Fruit fly (Drosophila melanogaster) whole organism, embryonic: Measurements from ENCODE around the gene CG42751.

Experiments
- Ada2b ChIP-seq: fragments of 200-800 bp; sonication (Bioruptor generic); IDR thresholded peaks from 2 replicates; pipeline ENCODE4 v1.3.6; 2022; ENCODE audit warnings: missing biosample characterization, missing genetic modification characterization
- Adf1 ChIP-seq: fragments of 200-800 bp; sonication (Bioruptor generic); IDR thresholded peaks from 2 replicates; pipeline ENCODE4 v1.3.6; 2022; ENCODE audit warnings: missing biosample characterization, missing genetic modification characterization
- Bgb ChIP-seq: fragments of 200-800 bp; sonication (Bioruptor generic); IDR thresholded peaks from 2 replicates; pipeline ENCODE4 v1.3.6; 2022; ENCODE audit warnings: missing biosample characterization, missing genetic modification characterization; ENCODE audit not compliant: partially characterized antibody
- CG10366 ChIP-seq: fragments of 200-800 bp; sonication (Bioruptor generic); IDR thresholded peaks from 2 replicates; pipeline ENCODE4 v1.3.6; 2022; ENCODE audit warnings: missing biosample characterization, missing genetic modification characterization
- CG11247 ChIP-seq: fragments of 200-800 bp; sonication (Bioruptor generic); IDR thresholded peaks from 2 replicates; pipeline ENCODE4 v1.3.6; 2022; ENCODE audit warnings: missing biosample characterization, missing genetic modification characterization
- CG11504 ChIP-seq: fragments of 200-800 bp; sonication (Bioruptor generic); optimal IDR thresholded peaks from 3 replicates; lab custom pipeline; 2019; ENCODE audit warnings: missing biosample characterization, mild to moderate bottlenecking, missing genetic modification characterization, moderate library complexity
- CG11723 ChIP-seq: fragments of 200-800 bp; sonication (Bioruptor generic); optimal IDR thresholded peaks from 2 replicates; lab custom pipeline; 2017; ENCODE audit warnings: missing biosample characterization, mild to moderate bottlenecking, missing genetic modification characterization
- CG12391 ChIP-seq: fragments of 200-800 bp; sonication (Bioruptor generic); optimal IDR thresholded peaks from 3 replicates; lab custom pipeline; 2018; ENCODE audit warnings: missing biosample characterization, mild to moderate bottlenecking, missing genetic modification characterization, moderate library complexity
- CG13123 ChIP-seq: fragments of 200-800 bp; sonication (Bioruptor generic); optimal IDR thresholded peaks from 2 replicates; lab custom pipeline; 2016; ENCODE audit warnings: missing biosample characterization, missing genetic modification characterization
- CG15696 ChIP-seq: fragments of 200-800 bp; sonication (Bioruptor generic); optimal IDR thresholded peaks from 2 replicates; lab custom pipeline; 2019; ENCODE audit warnings: missing biosample characterization, mild to moderate bottlenecking, missing genetic modification characterization, moderate library complexity
- CG16779 ChIP-seq: fragments of 200-800 bp; sonication (Bioruptor generic); IDR thresholded peaks from 2 replicates; pipeline ENCODE4 v1.3.6; 2022; ENCODE audit warnings: missing biosample characterization, missing genetic modification characterization
- CG17568 ChIP-seq: fragments of 200-800 bp; sonication (Bioruptor generic); optimal IDR thresholded peaks from 2 replicates; lab custom pipeline; 2018; ENCODE audit warnings: missing biosample characterization, mild to moderate bottlenecking, missing genetic modification characterization, moderate library complexity
- CG17829 ChIP-seq: fragments of 200-800 bp; optimal IDR thresholded peaks from 2 replicates; lab custom pipeline; 2019; ENCODE audit warnings: missing biosample characterization, mild to moderate bottlenecking, missing genetic modification characterization, moderate library complexity
- CG18476 ChIP-seq: fragments of 200-800 bp; sonication (Bioruptor generic); optimal IDR thresholded peaks from 2 replicates; lab custom pipeline; 2016; ENCODE audit warnings: missing biosample characterization, mild to moderate bottlenecking, missing genetic modification characterization
- CG2120 ChIP-seq: fragments of 200-800 bp; sonication (Bioruptor generic); optimal IDR thresholded peaks from 3 replicates; lab custom pipeline; 2016; ENCODE audit warnings: missing biosample characterization, missing genetic modification characterization
- CG31388 ChIP-seq: fragments of 200-800 bp; sonication (Bioruptor generic); optimal IDR thresholded peaks from 2 replicates; lab custom pipeline; 2016; ENCODE audit warnings: missing biosample characterization, missing genetic modification characterization
- CG32767 ChIP-seq: fragments of 200-800 bp; sonication (Bioruptor generic); IDR thresholded peaks from 2 replicates; pipeline ENCODE4 v1.3.6; 2022; ENCODE audit warnings: missing biosample characterization, missing genetic modification characterization
- CG3407 ChIP-seq: fragments of 200-800 bp; sonication (Bioruptor generic); optimal IDR thresholded peaks from 2 replicates; lab custom pipeline; 2018; ENCODE audit warnings: missing biosample characterization, mild to moderate bottlenecking, missing genetic modification characterization
- CG4404 ChIP-seq: fragments of 200-800 bp; sonication (Bioruptor generic); IDR thresholded peaks from 2 replicates; pipeline ENCODE4 v1.3.6; 2022; ENCODE audit warnings: missing biosample characterization, missing genetic modification characterization
- CG4820 ChIP-seq: fragments of 200-800 bp; sonication (Bioruptor generic); optimal IDR thresholded peaks from 3 replicates; lab custom pipeline; 2016; ENCODE audit warnings: missing biosample characterization, missing genetic modification characterization
- CG6254 ChIP-seq: fragments of 200-800 bp; sonication (Bioruptor generic); optimal IDR thresholded peaks from 3 replicates; lab custom pipeline; 2017; ENCODE audit warnings: mild to moderate bottlenecking, missing biosample characterization, missing genetic modification reagents, missing genetic modification characterization
- CG7556 ChIP-seq: fragments of 200-800 bp; sonication (Bioruptor generic); optimal IDR thresholded peaks from 2 replicates; lab custom pipeline; 2017; ENCODE audit warnings: missing biosample characterization, mild to moderate bottlenecking, missing genetic modification characterization
- CG7839 ChIP-seq: fragments of 200-800 bp; sonication (Bioruptor generic); optimal IDR thresholded peaks from 3 replicates; lab custom pipeline; 2018; ENCODE audit warnings: missing biosample characterization, mild to moderate bottlenecking, missing genetic modification characterization, moderate library complexity
- CG8924 ChIP-seq: fragments of 200-800 bp; optimal IDR thresholded peaks from 3 replicates; lab custom pipeline; 2019; ENCODE audit warnings: missing biosample characterization, mild to moderate bottlenecking, missing genetic modification characterization, moderate library complexity
- D19B ChIP-seq: fragments of 200-800 bp; sonication (Bioruptor generic); optimal IDR thresholded peaks from 2 replicates; lab custom pipeline; 2017; ENCODE audit warnings: missing biosample characterization, mild to moderate bottlenecking, missing genetic modification characterization
- Ets97D ChIP-seq: fragments of 200-800 bp; sonication (Bioruptor generic); optimal IDR thresholded peaks from 3 replicates; lab custom pipeline; 2016; ENCODE audit warnings: missing biosample characterization, missing genetic modification characterization
- GATAe ChIP-seq: fragments of 200-800 bp; sonication (Bioruptor generic); conservative IDR thresholded peaks from 2 replicates; pipeline ENCODE4 v1.3.6; 2022; ENCODE audit warnings: missing biosample characterization, missing genetic modification characterization
- Gsc ChIP-seq: fragments of 200-800 bp; sonication (Bioruptor generic); IDR thresholded peaks from 2 replicates; pipeline ENCODE4 v1.3.6; 2022; ENCODE audit warnings: missing biosample characterization, missing genetic modification characterization
- Hmr ChIP-seq: fragments of 200-800 bp; sonication (Bioruptor generic); optimal IDR thresholded peaks from 3 replicates; lab custom pipeline; 2017; ENCODE audit warnings: mild to moderate bottlenecking, missing biosample characterization, missing genetic modification reagents, missing genetic modification characterization
- Meics ChIP-seq: fragments of 200-800 bp; sonication (Bioruptor generic); optimal IDR thresholded peaks from 2 replicates; lab custom pipeline; 2017; ENCODE audit warnings: missing biosample characterization, mild to moderate bottlenecking, missing genetic modification characterization
- NC2β ChIP-seq: fragments of 200-800 bp; sonication (Bioruptor generic); optimal IDR thresholded peaks from 2 replicates; lab custom pipeline; 2016; ENCODE audit warnings: missing biosample characterization, missing genetic modification characterization
- Optix ChIP-seq: fragments of 200-800 bp; sonication (Bioruptor generic); IDR thresholded peaks from 3 replicates; pipeline ENCODE4 v1.3.6; 2022; ENCODE audit warnings: missing biosample characterization, missing genetic modification characterization
- Scr ChIP-seq: fragments of 200-800 bp; sonication (Bioruptor generic); IDR thresholded peaks from 2 replicates; pipeline ENCODE4 v1.3.6; 2022; ENCODE audit warnings: missing biosample characterization, missing genetic modification characterization; ENCODE audit not compliant: partially characterized antibody
- Spps ChIP-seq: fragments of 200-800 bp; sonication (Bioruptor generic); optimal IDR thresholded peaks from 2 replicates; lab custom pipeline; 2018; ENCODE audit warnings: missing biosample characterization, mild to moderate bottlenecking, missing genetic modification characterization
- Xbp1 ChIP-seq: fragments of 200-800 bp; sonication (Bioruptor generic); optimal IDR thresholded peaks from 3 replicates; lab custom pipeline; 2016; ENCODE audit warnings: missing biosample characterization, mild to moderate bottlenecking, missing genetic modification characterization
- Xrp1 ChIP-seq: fragments of 200-800 bp; sonication (Bioruptor generic); IDR thresholded peaks from 2 replicates; pipeline ENCODE4 v1.3.6; 2022; ENCODE audit warnings: missing biosample characterization, missing genetic modification characterization
- abd-A ChIP-seq: fragments of 200-800 bp; sonication (Bioruptor generic); optimal IDR thresholded peaks from 3 replicates; lab custom pipeline; 2019; ENCODE audit warnings: missing biosample characterization, mild to moderate bottlenecking, missing genetic modification characterization, moderate library complexity
- caup ChIP-seq: fragments of 200-800 bp; sonication (Bioruptor generic); optimal IDR thresholded peaks from 3 replicates; lab custom pipeline; 2017; ENCODE audit warnings: missing biosample characterization, mild to moderate bottlenecking, missing genetic modification characterization, moderate library complexity; ENCODE audit not compliant: severe bottlenecking
- chinmo ChIP-seq: fragments of 200-800 bp; sonication (Bioruptor generic); IDR thresholded peaks from 4 replicates; pipeline ENCODE4 v1.3.6; 2022; ENCODE audit warnings: missing biosample characterization, missing genetic modification characterization; ENCODE audit not compliant: partially characterized antibody
- crc ChIP-seq: fragments of 200-800 bp; sonication (Bioruptor generic); optimal IDR thresholded peaks from 2 replicates; lab custom pipeline; 2016; ENCODE audit warnings: missing biosample characterization, missing genetic modification characterization
- danr ChIP-seq: fragments of 200-800 bp; sonication (Bioruptor generic); IDR thresholded peaks from 2 replicates; pipeline ENCODE4 v1.3.6; 2022; ENCODE audit warnings: missing biosample characterization, missing genetic modification characterization
- dpn ChIP-seq, 2 experiments: fragments of 200-800 bp; sonication (Bioruptor generic); optimal IDR thresholded peaks; 3 replicates each; lab custom pipeline; 2016; ENCODE audit warnings: missing biosample characterization in 2 of 2, missing genetic modification characterization in 2 of 2
- grau ChIP-seq: fragments of 200-800 bp; optimal IDR thresholded peaks from 3 replicates; lab custom pipeline; 2019; ENCODE audit warnings: missing biosample characterization, mild to moderate bottlenecking, missing genetic modification characterization, moderate library complexity
- kay ChIP-seq: fragments of 200-800 bp; sonication (Bioruptor generic); optimal IDR thresholded peaks from 2 replicates; lab custom pipeline; 2016; ENCODE audit warnings: missing biosample characterization, missing genetic modification characterization
- knrl ChIP-seq: fragments of 200-800 bp; sonication (Bioruptor generic); IDR thresholded peaks from 3 replicates; pipeline ENCODE4 v1.3.6; 2022; ENCODE audit warnings: missing biosample characterization, missing genetic modification characterization; ENCODE audit not compliant: partially characterized antibody
- onecut ChIP-seq: fragments of 200-800 bp; sonication (Bioruptor generic); IDR thresholded peaks from 2 replicates; pipeline ENCODE4 v1.3.6; 2022; ENCODE audit warnings: missing biosample characterization, missing genetic modification characterization
- rib ChIP-seq: fragments of 200-800 bp; sonication (Bioruptor generic); IDR thresholded peaks from 2 replicates; pipeline ENCODE4 v1.3.6; 2022; ENCODE audit warnings: missing biosample characterization, missing genetic modification characterization
- sens ChIP-seq: fragments of 200-800 bp; sonication (Bioruptor generic); peaks from one replicate; lab custom pipeline; 2016; ENCODE audit warnings: missing biosample characterization, missing genetic modification characterization

The CG42751 gene

DNA sequence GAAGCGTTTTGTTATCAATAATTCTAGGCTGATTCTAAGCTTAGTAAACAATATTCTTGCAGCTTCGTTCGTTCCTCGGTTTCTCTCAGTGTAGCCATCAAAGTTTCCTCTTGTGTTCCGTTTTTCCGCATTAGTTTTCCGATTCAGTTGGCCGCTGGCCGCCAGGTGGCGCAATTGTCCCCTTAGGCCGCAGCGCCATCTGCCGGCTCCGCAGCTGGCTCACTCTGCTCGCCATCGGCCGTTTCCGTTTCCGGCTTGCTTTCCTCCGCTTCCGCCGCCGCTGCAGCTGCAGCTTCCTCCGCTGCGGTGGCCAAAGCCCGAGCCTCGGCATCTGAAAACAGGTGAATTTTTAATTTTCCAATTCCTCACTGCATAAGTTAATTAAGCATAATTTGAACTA, 36.9 kb upstream of the CG42751 start (continued):
- TF ChIP-seq crc (GFP tag; lab: Kevin White, UChicago), result peak; percentile 80

DNA sequence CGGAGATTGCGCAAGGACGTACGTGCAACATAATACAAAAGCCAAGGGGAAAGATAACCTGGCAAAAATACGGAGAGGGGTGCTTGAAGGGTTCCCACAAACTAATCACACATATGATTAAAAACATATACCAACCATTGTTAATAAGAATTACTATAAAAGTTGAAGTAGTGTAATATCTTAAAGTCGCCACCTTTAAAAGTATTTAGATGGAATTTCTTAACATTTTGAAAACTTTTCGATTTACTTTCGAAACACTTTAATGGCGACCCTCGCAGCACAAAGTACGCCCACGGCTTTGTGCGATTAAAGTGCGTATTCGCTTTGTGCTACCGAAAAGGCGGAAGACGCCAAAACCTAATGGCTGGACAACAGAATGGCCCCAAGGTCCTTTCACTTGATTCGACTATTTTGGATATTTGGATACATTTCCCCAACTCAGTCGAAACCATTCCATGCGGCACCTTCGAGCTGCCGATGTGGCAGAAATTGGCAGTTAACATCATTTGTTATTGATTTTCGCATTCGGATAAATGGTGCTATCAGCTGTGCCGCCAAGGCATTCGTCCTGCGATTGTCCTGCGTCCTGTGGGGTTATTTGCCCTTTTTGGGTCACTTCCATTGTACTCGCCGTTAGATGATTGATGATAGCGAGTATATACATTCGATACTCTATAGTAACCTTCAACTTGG, 29.6 kb upstream of the CG42751 start:
- TF ChIP-seq Meics (peak; percentile 4), onecut (GFP tag; lab: Robert Waterston, UW) (peak; percentile 70), CG7839 (tag; lab: Kevin White, UChicago) (peak; percentile 3), caup (no peak), Adf1 (GFP tag; lab: Robert Waterston, UW) (0 out of 2 replicates have a peak, but pooled peaks have one; percentile 11), Optix (GFP tag; lab: Robert Waterston, UW) (no peak), CG6254 (GFP tag; lab: Kevin White, UChicago) (no peak), Ets97D (GFP tag; lab: Kevin White, UChicago) (no peak), chinmo (GFP tag; lab: Robert Waterston, UW) (no peak), Scr (GFP tag; lab: Robert Waterston, UW) (no peak), CG12391 (tag; lab: Kevin White, UChicago) (no peak), Ada2b (no peak), CG32767 (GFP tag; lab: Robert Waterston, UW) (no peak), CG10366 (GFP tag; lab: Robert Waterston, UW) (no peak), Bgb (GFP tag; lab: Robert Waterston, UW) (no peak), CG3407 (GFP tag; lab: Kevin White, UChicago) (no peak), knrl (GFP tag; lab: Robert Waterston, UW) (no peak), grau (tag; lab: Kevin White, UChicago) (peak; percentile 28), CG18476 (GFP tag; lab: Kevin White, UChicago) (peak; percentile 59), Hmr (GFP tag; lab: Kevin White, UChicago) (no peak), sens (GFP tag; lab: Kevin White, UChicago) (no peak), CG2120 (peak; percentile 52), Spps (tag; lab: Kevin White, UChicago) (no peak), CG11504 (tag; lab: Kevin White, UChicago) (peak; percentile 31), CG8924 (tag; lab: Kevin White, UChicago) (no peak), CG17568 (GFP tag; lab: Kevin White, UChicago) (no peak), Xrp1 (GFP tag; lab: Robert Waterston, UW) (no peak), CG11723 (GFP tag; lab: Kevin White, UChicago) (no peak), CG16779 (GFP tag; lab: Robert Waterston, UW) (no peak), Gsc (GFP tag; lab: Robert Waterston, UW) (no peak), CG17829 (tag; lab: Kevin White, UChicago) (no peak), abd-A (tag; lab: Kevin White, UChicago) (peak; percentile 69), CG4820 (no peak), CG31388 (GFP tag; lab: Kevin White, UChicago) (no peak), CG7556 (peak; percentile 5), CG15696 (no peak), kay (GFP tag; lab: Kevin White, UChicago) (no peak), D19B (GFP tag; lab: Kevin White, UChicago) (no peak), NC2β (no peak), CG13123 (GFP tag; lab: Kevin White, UChicago) (no peak), CG4404 (GFP tag; lab: Robert Waterston, UW) (no peak), rib (GFP tag; lab: Robert Waterston, UW) (no peak), GATAe (no peak), CG11247 (no peak), Xbp1 (GFP tag; lab: Kevin White, UChicago) (no peak), danr (GFP tag; lab: Robert Waterston, UW) (no peak), dpn (GFP tag; optimal IDR thresholded peaks at IDR 0.05; lab: Kevin White, UChicago) (no peak)
